Fruit fly (Drosophila melanogaster) whole organism, embryonic: Measurements from ENCODE around the gene kin17.

Source experiments
- Atf-2 ChIP-seq: fragments of 200-800 bp; sonication (Bioruptor generic); optimal IDR thresholded peaks from 2 replicates; lab custom pipeline; 2016; ENCODE audit warnings: missing biosample characterization, missing genetic modification characterization
- Awh ChIP-seq: fragments of 200-800 bp; sonication (Bioruptor generic); IDR thresholded peaks from 2 replicates; pipeline ENCODE4, ENCODE4 v1.3.6; 2022; ENCODE audit warnings: missing biosample characterization, missing genetic modification characterization
- B-H1 ChIP-seq: fragments of 200-800 bp; sonication (Bioruptor generic); IDR thresholded peaks from 3 replicates; pipeline ENCODE4 v1.3.6; 2022; ENCODE audit warnings: missing biosample characterization, missing genetic modification characterization
- CG12071 ChIP-seq: fragments of 200-800 bp; sonication (Bioruptor generic); optimal IDR thresholded peaks from 3 replicates; lab custom pipeline; 2018; ENCODE audit warnings: missing biosample characterization, mild to moderate bottlenecking, missing genetic modification characterization
- CG12104 ChIP-seq: fragments of 200-800 bp; sonication (Bioruptor generic); optimal IDR thresholded peaks from 3 replicates; lab custom pipeline; 2016; ENCODE audit warnings: missing biosample characterization, missing genetic modification characterization
- CG12155 ChIP-seq: fragments of 200-800 bp; sonication (Bioruptor generic); optimal IDR thresholded peaks from 3 replicates; lab custom pipeline; 2016; ENCODE audit warnings: missing biosample characterization, missing genetic modification characterization
- CG12219 ChIP-seq: fragments of 200-800 bp; sonication (Bioruptor generic); optimal IDR thresholded peaks from 3 replicates; lab custom pipeline; 2018; ENCODE audit warnings: missing biosample characterization, mild to moderate bottlenecking, missing genetic modification characterization
- CG12299 ChIP-seq: fragments of 200-800 bp; sonication (Bioruptor generic); optimal IDR thresholded peaks from 2 replicates; lab custom pipeline; 2018; ENCODE audit warnings: missing biosample characterization, mild to moderate bottlenecking, missing genetic modification characterization
- CG1233 ChIP-seq: fragments of 200-800 bp; sonication (Bioruptor generic); optimal IDR thresholded peaks from 4 replicates; lab custom pipeline; 2018; ENCODE audit warnings: missing biosample characterization, mild to moderate bottlenecking, missing genetic modification characterization
- CG12769 ChIP-seq: fragments of 200-800 bp; sonication (Bioruptor generic); optimal IDR thresholded peaks from 2 replicates; lab custom pipeline; 2019; ENCODE audit warnings: missing biosample characterization, mild to moderate bottlenecking, missing genetic modification characterization, moderate library complexity
- CG2120 ChIP-seq: fragments of 200-800 bp; sonication (Bioruptor generic); optimal IDR thresholded peaks from 3 replicates; lab custom pipeline; 2016; ENCODE audit warnings: missing biosample characterization, missing genetic modification characterization
- CG2199 ChIP-seq: fragments of 200-800 bp; sonication (Bioruptor generic); IDR thresholded peaks from 3 replicates; pipeline ENCODE4 v1.3.6; 2022; ENCODE audit warnings: missing biosample characterization, missing genetic modification characterization
- CG31365 ChIP-seq: fragments of 200-800 bp; sonication (Bioruptor generic); optimal IDR thresholded peaks from 2 replicates; lab custom pipeline; 2018; ENCODE audit warnings: missing biosample characterization, mild to moderate bottlenecking, missing genetic modification characterization
- CG32772 ChIP-seq: fragments of 200-800 bp; sonication (Bioruptor generic); IDR thresholded peaks from 2 replicates; pipeline ENCODE4 v1.3.6; 2022; ENCODE audit warnings: missing biosample characterization, missing genetic modification characterization
- CG34376 ChIP-seq: fragments of 200-800 bp; sonication (Bioruptor generic); optimal IDR thresholded peaks from 2 replicates; lab custom pipeline; 2018; ENCODE audit warnings: missing biosample characterization, mild to moderate bottlenecking, missing genetic modification characterization
- CG3847 ChIP-seq: fragments of 200-800 bp; sonication (Bioruptor generic); IDR thresholded peaks from 2 replicates; pipeline ENCODE4 v1.3.6; 2022; ENCODE audit warnings: missing biosample characterization, missing genetic modification characterization
- CG4730 ChIP-seq: fragments of 200-800 bp; sonication (Bioruptor generic); IDR thresholded peaks from 2 replicates; pipeline ENCODE4 v1.3.6; 2022; ENCODE audit warnings: missing biosample characterization, missing genetic modification characterization
- CG4854 ChIP-seq: fragments of 200-800 bp; sonication (Bioruptor generic); optimal IDR thresholded peaks from 2 replicates; lab custom pipeline; 2016; ENCODE audit warnings: missing biosample characterization, missing genetic modification characterization, inconsistent platforms
- CG5180 ChIP-seq: fragments of 200-800 bp; sonication (Bioruptor generic); optimal IDR thresholded peaks from 3 replicates; lab custom pipeline; 2017; ENCODE audit warnings: missing biosample characterization, missing genetic modification characterization, mild to moderate bottlenecking, moderate library complexity, missing genetic modification reagents
- CG6683 ChIP-seq: fragments of 200-800 bp; sonication (Bioruptor generic); optimal IDR thresholded peaks from 2 replicates; lab custom pipeline; 2017; ENCODE audit warnings: missing biosample characterization, mild to moderate bottlenecking, missing genetic modification characterization, missing genetic modification reagents
- CG7745 ChIP-seq: fragments of 200-800 bp; sonication (Bioruptor generic); optimal IDR thresholded peaks from 2 replicates; lab custom pipeline; 2018; ENCODE audit warnings: missing biosample characterization, mild to moderate bottlenecking, missing genetic modification characterization, moderate library complexity
- CG7786 ChIP-seq: fragments of 200-800 bp; sonication (Bioruptor generic); optimal IDR thresholded peaks from 2 replicates; lab custom pipeline; 2016; ENCODE audit warnings: missing biosample characterization, missing genetic modification characterization
- CG7839 ChIP-seq: fragments of 200-800 bp; sonication (Bioruptor generic); optimal IDR thresholded peaks from 3 replicates; lab custom pipeline; 2018; ENCODE audit warnings: missing biosample characterization, mild to moderate bottlenecking, missing genetic modification characterization, moderate library complexity
- CG9876 ChIP-seq: fragments of 200-800 bp; sonication (Bioruptor generic); optimal IDR thresholded peaks from 2 replicates; lab custom pipeline; 2016; ENCODE audit warnings: missing biosample characterization, missing genetic modification characterization
- CTCF ChIP-seq: fragments of 200-800 bp; sonication (Bioruptor generic); optimal IDR thresholded peaks from 2 replicates; lab custom pipeline; 2017; ENCODE audit warnings: missing biosample characterization, mild to moderate bottlenecking, missing genetic modification characterization, moderate library complexity
- Dip2 ChIP-seq: fragments of 200-800 bp; sonication (Bioruptor generic); IDR thresholded peaks from 2 replicates; pipeline ENCODE4 v1.3.6; 2022; ENCODE audit warnings: missing biosample characterization, missing genetic modification characterization
- H2.0 ChIP-seq: fragments of 200-800 bp; sonication (Bioruptor generic); IDR thresholded peaks from 2 replicates; pipeline ENCODE4 v1.3.6; 2022; ENCODE audit warnings: missing biosample characterization, missing genetic modification characterization
- Hey ChIP-seq: fragments of 200-800 bp; sonication (Bioruptor generic); optimal IDR thresholded peaks from 3 replicates; lab custom pipeline; 2018; ENCODE audit warnings: missing biosample characterization, mild to moderate bottlenecking, missing genetic modification characterization
- Neu2 ChIP-seq: fragments of 200-800 bp; sonication (Bioruptor generic); optimal IDR thresholded peaks from 3 replicates; lab custom pipeline; 2016; ENCODE audit warnings: missing biosample characterization, missing genetic modification characterization, borderline replicate concordance
- Nf-YC ChIP-seq: fragments of 200-800 bp; optimal IDR thresholded peaks from 3 replicates; lab custom pipeline; 2019; ENCODE audit warnings: missing biosample characterization, mild to moderate bottlenecking, missing genetic modification characterization, moderate library complexity
- Pdp1 ChIP-seq, 2 experiments: fragments of 200-800 bp; sonication (Bioruptor generic); optimal IDR thresholded peaks; 3 replicates each; lab custom pipeline; 2016; ENCODE audit warnings: missing biosample characterization in 2 of 2, missing genetic modification characterization in 2 of 2, mild to moderate bottlenecking in 1 of 2, moderate library complexity in 1 of 2
- Rfx ChIP-seq: fragments of 200-800 bp; sonication (Bioruptor generic); IDR thresholded peaks from 2 replicates; pipeline ENCODE4 v1.3.6; 2022; ENCODE audit warnings: missing biosample characterization, missing genetic modification characterization
- Taf1 ChIP-seq: fragments of 200-800 bp; sonication (Bioruptor generic); IDR thresholded peaks from 2 replicates; pipeline ENCODE4 v1.3.6; 2022; ENCODE audit warnings: missing biosample characterization, missing genetic modification characterization
- Xrp1 ChIP-seq: fragments of 200-800 bp; sonication (Bioruptor generic); IDR thresholded peaks from 2 replicates; pipeline ENCODE4 v1.3.6; 2022; ENCODE audit warnings: missing biosample characterization, missing genetic modification characterization
- ftz-f1 ChIP-seq: fragments of 200-800 bp; sonication (Bioruptor generic); optimal IDR thresholded peaks from 2 replicates; lab custom pipeline; 2016; ENCODE audit warnings: missing biosample characterization, missing genetic modification characterization
- gce ChIP-seq: fragments of 200-800 bp; sonication (Bioruptor generic); IDR thresholded peaks from 3 replicates; pipeline ENCODE4 v1.3.6; 2022; ENCODE audit warnings: missing biosample characterization, missing genetic modification characterization
- gem ChIP-seq: fragments of 200-800 bp; sonication (Bioruptor generic); optimal IDR thresholded peaks from 2 replicates; lab custom pipeline; 2019; ENCODE audit warnings: missing biosample characterization, mild to moderate bottlenecking, missing genetic modification characterization, moderate library complexity
- hbn ChIP-seq: fragments of 200-800 bp; sonication (Bioruptor generic); IDR thresholded peaks from 2 replicates; pipeline ENCODE4 v1.3.6; 2022; ENCODE audit warnings: missing biosample characterization, missing genetic modification characterization; ENCODE audit not compliant: partially characterized antibody
- onecut ChIP-seq: fragments of 200-800 bp; sonication (Bioruptor generic); IDR thresholded peaks from 2 replicates; pipeline ENCODE4 v1.3.6; 2022; ENCODE audit warnings: missing biosample characterization, missing genetic modification characterization
- pb ChIP-seq: fragments of 200-800 bp; sonication (Bioruptor generic); optimal IDR thresholded peaks from 3 replicates; lab custom pipeline; 2016; ENCODE audit warnings: missing biosample characterization, missing genetic modification characterization
- pfk ChIP-seq: fragments of 200-800 bp; sonication (Bioruptor generic); optimal IDR thresholded peaks from 2 replicates; lab custom pipeline; 2018; ENCODE audit warnings: missing biosample characterization, mild to moderate bottlenecking, missing genetic modification characterization, moderate library complexity
- pho ChIP-seq: fragments of 200-800 bp; sonication (Bioruptor generic); optimal IDR thresholded peaks from 2 replicates; lab custom pipeline; 2016; ENCODE audit warnings: missing biosample characterization, missing genetic modification characterization
- pzg ChIP-seq: fragments of 200-800 bp; sonication (Bioruptor generic); optimal IDR thresholded peaks from 3 replicates; lab custom pipeline; 2018; ENCODE audit warnings: missing biosample characterization, mild to moderate bottlenecking, missing genetic modification characterization, moderate library complexity
- salm ChIP-seq: fragments of 200-800 bp; sonication (Bioruptor generic); optimal IDR thresholded peaks from 2 replicates; lab custom pipeline; 2018; ENCODE audit warnings: missing biosample characterization, mild to moderate bottlenecking, missing genetic modification characterization
- seq ChIP-seq: fragments of 200-800 bp; sonication (Bioruptor generic); IDR thresholded peaks from 2 replicates; pipeline ENCODE4 v1.3.6; 2022; ENCODE audit warnings: missing biosample characterization, missing genetic modification characterization
- tna ChIP-seq: fragments of 200-800 bp; sonication (Bioruptor generic); IDR thresholded peaks from 2 replicates; pipeline ENCODE4 v1.3.6; 2022; ENCODE audit warnings: missing biosample characterization, missing genetic modification characterization; ENCODE audit not compliant: partially characterized antibody
- vfl ChIP-seq: fragments of 200-800 bp; sonication (Bioruptor generic); optimal IDR thresholded peaks from 2 replicates; lab custom pipeline; 2016; ENCODE audit warnings: missing biosample characterization, missing genetic modification characterization
- zen2 ChIP-seq: fragments of 200-800 bp; sonication (Bioruptor generic); IDR thresholded peaks from 3 replicates; pipeline ENCODE4 v1.3.6; 2022; ENCODE audit warnings: missing biosample characterization, missing genetic modification characterization; ENCODE audit not compliant: partially characterized antibody

kin17 gene

dm6 chr3L:20398243-20399222 is 41.9 kb downstream of the kin17 start (continued):
- TF ChIP-seq vfl (GFP tag; lab: Kevin White, UChicago) (peak; percentile 55), CG12104 (GFP tag; lab: Kevin White, UChicago) (peak; percentile 81), CG31365 (peak; percentile 62), pfk (GFP tag; lab: Kevin White, UChicago) (no peak), Hey (tag; lab: Kevin White, UChicago) (no peak), Xrp1 (GFP tag; lab: Robert Waterston, UW) (peak; percentile 61), Awh (GFP tag; lab: Robert Waterston, UW) (peak; percentile 80), Pdp1 (GFP tag; optimal IDR thresholded peaks at IDR 0.05; lab: Kevin White, UChicago) (peak; percentile 69 to 85), Atf-2 (GFP tag; lab: Kevin White, UChicago) (peak; percentile 63), CG5180 (GFP tag; lab: Kevin White, UChicago) (peak; percentile 74), CG7745 (no peak), CG34376 (GFP tag; lab: Kevin White, UChicago) (peak; percentile 71), CG7786 (peak; percentile 63), zen2 (GFP tag; lab: Robert Waterston, UW) (no peak), onecut (GFP tag; lab: Robert Waterston, UW) (peak; percentile 68)

dm6 chr3L:20399550-20400109 is 43.0 kb downstream of the kin17 start:
- TF ChIP-seq CG2199 (no peak; the same call in 1 of the 3 replicates), CG12219 (GFP tag; lab: Kevin White, UChicago) (peak; percentile 74), hbn (no peak), CG4854 (peak; percentile 75), Taf1 (GFP tag; lab: Robert Waterston, UW) (peak; percentile 67; the same call in 1 of the 2 replicates), CG12071 (GFP tag; lab: Kevin White, UChicago) (peak; percentile 77), pho (GFP tag; lab: Kevin White, UChicago) (peak; percentile 87), CG12155 (GFP tag; lab: Kevin White, UChicago) (peak; percentile 85), Rfx (GFP tag; lab: Robert Waterston, UW) (peak; percentile 92), CG1233 (peak; percentile 85), CG4730 (GFP tag; lab: Robert Waterston, UW) (peak; percentile 73), CG6683 (peak; percentile 70), CG3847 (GFP tag; lab: Robert Waterston, UW) (peak; percentile 83), ftz-f1 (no peak), salm (peak; percentile 73), Neu2 (GFP tag; lab: Kevin White, UChicago) (no peak), CG32772 (peak; percentile 66), gce (GFP tag; lab: Robert Waterston, UW) (peak; percentile 69; the same call in 2 of the 3 replicates), seq (peak; percentile 84), Dip2 (GFP tag; lab: Robert Waterston, UW) (no peak), CG2120 (peak; percentile 93), CG9876 (GFP tag; lab: Kevin White, UChicago) (peak; percentile 62), H2.0 (GFP tag; lab: Robert Waterston, UW) (peak; percentile 77), Nf-YC (tag; lab: Kevin White, UChicago) (peak; percentile 82), pb (peak; percentile 81), CG7839 (tag; lab: Kevin White, UChicago) (peak; percentile 92), tna (GFP tag; lab: Robert Waterston, UW) (no peak), CG12299 (tag; lab: Kevin White, UChicago) (peak; percentile 85), CG12769 (tag; lab: Kevin White, UChicago) (peak; percentile 89), B-H1 (GFP tag; lab: Robert Waterston, UW) (peak; percentile 63), gem (tag; lab: Kevin White, UChicago) (peak; percentile 93), CTCF (GFP tag; lab: Kevin White, UChicago) (peak; percentile 33), pzg (GFP tag; lab: Kevin White, UChicago) (peak; percentile 2)
